Fruit fly (Drosophila melanogaster) ovary, adult (tissue): Measurements from ENCODE around the gene trp.
A peak's percentile ranks its signal among the peaks of the same experiment; 100 is the strongest.

Experiments used
- CG17801 ChIP-seq: fragments of 200-800 bp; optimal IDR thresholded peaks from 2 replicates; lab custom pipeline; 2019; ENCODE audit warnings: missing biosample characterization, mild to moderate bottlenecking, missing genetic modification characterization, moderate library complexity; ENCODE audit not compliant: partially characterized antibody

Gene trp

DNA sequence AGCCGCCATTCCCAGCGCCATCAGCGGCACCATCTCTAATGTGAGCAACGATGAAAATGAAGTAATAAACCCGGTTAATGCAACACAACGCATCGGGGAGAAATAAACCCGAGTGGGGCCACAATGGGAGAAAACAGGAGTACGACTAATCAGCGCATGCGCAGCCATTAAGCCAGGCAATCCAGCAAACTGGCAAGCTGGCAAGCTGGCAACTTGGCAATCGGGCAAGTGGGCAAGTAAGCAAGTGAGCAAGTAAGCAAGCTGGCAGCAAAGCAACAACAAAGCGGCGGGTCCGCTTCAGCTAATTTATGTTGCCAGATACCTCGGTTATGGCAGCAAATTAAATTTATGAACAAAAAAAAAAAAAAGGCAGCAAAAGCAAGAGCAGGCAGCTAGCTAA lies 20.5 kb downstream of the trp start:
- no peak for TF ChIP-seq CG17801 (GFP tag; lab: Kevin White, UChicago)

- TF ChIP-seq CG17801 (GFP tag; lab: Kevin White, UChicago): no peak
These were observed 21.5 kb downstream of the trp start for dm6 chr3R:29898588-29898987.

DNA sequence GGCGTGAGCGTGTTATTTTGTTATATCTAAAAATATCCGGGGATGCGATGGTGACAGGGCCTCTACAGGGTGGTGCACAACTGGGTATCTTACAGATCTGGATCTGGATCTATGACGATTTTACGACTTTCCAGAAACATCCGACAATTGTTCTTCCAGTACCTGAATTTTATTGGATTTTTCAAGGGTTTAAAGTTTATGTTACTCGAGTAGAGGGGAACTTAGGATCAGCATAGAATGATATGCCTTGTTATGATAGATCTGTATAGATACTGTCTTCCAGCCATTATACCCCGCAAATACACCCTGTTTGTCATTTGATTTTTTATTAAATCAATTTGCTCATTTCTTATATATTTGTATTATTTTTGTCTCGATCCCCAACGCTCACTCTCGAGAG lies 25.7 kb downstream of the trp start:
- no peak for TF ChIP-seq CG17801 (GFP tag; lab: Kevin White, UChicago)

DNA sequence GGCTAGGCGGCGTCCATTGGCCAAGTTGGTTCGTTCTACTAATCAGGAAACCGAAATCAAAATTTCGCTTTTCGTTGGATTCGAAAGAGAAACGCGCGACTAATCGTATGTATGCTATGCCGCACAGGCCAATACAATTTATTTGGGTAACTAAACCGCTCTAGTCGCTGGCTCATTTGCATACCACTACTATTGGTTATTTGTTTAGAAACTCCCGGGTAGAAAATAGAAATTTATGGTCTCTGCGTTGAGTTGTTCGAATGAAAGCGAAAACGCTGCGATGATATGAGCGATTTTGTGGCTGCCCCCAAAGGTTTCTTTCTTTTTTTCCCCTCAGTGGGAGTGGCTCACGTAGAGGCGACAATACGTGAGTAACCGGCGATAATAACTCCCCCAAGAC lies 27.1 kb downstream of the trp start:
- no peak for TF ChIP-seq CG17801 (GFP tag; lab: Kevin White, UChicago)

dm6 chr3R:29891183-29891582 lies 28.9 kb downstream of the trp start:
- no peak for TF ChIP-seq CG17801 (GFP tag; lab: Kevin White, UChicago)

dm6 chr3R:29880306-29880705 lies 39.8 kb downstream of the trp start:
- TF ChIP-seq CG17801 (GFP tag; lab: Kevin White, UChicago): no peak

DNA sequence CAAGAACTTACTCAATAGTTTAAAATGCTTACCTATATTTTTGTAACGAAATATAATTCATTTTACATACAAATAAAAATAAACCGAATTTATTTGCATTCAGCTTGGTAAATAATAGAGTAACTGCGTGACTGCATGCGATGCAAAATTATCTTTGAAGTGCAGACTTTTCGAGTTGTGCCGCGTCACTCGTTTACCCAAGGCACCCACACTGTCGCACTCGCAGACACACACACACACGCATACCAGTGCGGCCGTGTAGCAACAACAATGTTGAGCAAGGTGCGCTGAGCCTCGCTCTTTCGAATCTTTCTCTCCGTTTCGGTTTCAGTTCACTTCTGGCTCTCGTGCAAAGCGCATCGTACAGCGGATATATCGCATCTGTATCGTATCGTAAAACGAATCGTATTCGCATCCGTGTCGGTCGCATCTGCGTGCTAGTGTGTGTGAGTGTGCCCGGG lies 43.3 kb downstream of the trp start, which contains the start of gene CG31038:
Gene CG31038, plus strand, starts transcription at position 327 of the 461 bp plus-strand sequence.
- TF ChIP-seq CG17801 (GFP tag; lab: Kevin White, UChicago): peak; percentile 27

- TF ChIP-seq CG17801 (GFP tag; lab: Kevin White, UChicago): no peak
These were observed 43.9 kb downstream of the trp start for dm6 chr3R:29876232-29876631.

DNA sequence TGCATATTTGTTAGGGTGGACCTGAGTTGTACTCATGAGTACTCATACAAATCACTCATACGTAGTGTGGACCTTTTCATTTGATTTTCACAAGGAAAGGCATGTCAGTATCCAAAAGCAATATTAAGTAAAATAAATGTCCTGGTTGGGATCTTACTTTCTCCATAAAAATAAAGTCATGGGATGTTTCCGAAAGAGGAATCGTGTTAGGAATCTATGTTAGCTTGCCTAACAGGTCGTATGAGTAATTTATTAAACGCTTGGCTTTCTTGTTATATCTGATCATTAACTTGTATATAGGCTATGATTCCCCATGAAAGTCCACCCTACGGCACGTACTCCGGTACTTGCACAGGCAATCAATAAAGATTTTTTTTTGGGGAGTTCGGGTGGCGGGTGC lies 44.3 kb downstream of the trp start:
- TF ChIP-seq CG17801 (GFP tag; lab: Kevin White, UChicago): peak; percentile 50

DNA sequence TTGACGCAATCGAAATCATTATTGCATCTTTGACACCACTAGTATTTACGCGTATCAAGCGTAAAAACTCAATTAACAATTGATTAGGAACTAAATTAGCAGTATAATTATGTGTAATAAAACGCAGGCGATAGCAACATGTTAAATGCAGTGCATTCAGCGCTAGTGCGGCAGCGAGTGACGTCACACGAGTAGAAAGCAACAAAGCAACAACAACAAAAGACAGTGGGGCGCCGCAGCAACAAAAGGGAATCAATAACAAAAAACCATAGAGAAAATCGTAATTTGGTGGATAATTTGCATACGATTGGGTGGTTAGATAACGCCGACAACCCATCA lies 50.8 kb downstream of the trp start, which contains the start of gene CG34133:
Gene CG34133, plus strand, starts transcription at position 16 of the 339 bp plus-strand sequence.
- TF ChIP-seq CG17801 (GFP tag; lab: Kevin White, UChicago): no peak

DNA sequence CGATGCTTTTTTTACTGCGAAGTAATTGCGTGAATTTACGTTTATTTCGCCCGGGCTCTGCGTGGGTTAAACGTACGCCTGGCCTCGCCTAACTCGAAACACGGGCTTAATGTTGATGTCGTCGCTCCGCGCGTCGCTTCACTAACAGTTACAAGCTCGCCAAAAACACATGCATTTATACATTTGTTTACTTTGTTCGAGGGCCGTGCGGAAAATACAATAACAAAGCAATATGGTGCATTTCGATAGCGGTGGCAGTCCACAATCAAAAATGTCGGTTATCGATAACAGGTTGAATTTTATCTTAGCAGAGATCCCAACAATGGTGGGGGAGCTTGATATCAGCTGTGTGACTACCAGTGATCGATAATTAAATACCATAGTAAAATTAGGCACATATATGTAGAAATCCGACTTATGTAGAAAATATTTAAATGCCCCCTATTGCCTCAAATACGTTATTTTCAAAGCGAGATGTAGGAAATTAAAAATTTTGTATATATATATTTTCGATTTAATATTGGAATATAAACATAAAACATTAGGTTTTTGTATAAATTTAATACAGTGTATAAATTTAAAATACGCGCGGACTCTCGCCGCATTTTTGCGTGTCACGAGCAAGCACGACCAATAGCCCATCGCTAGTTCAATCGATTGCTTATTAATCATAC lies 51.3 kb downstream of the trp start, which contains the start of gene Zip99C:
Gene Zip99C, minus strand, starts transcription at position 220 of the 674 bp plus-strand sequence.
- TF ChIP-seq CG17801 (GFP tag; lab: Kevin White, UChicago): peak; percentile 16

DNA sequence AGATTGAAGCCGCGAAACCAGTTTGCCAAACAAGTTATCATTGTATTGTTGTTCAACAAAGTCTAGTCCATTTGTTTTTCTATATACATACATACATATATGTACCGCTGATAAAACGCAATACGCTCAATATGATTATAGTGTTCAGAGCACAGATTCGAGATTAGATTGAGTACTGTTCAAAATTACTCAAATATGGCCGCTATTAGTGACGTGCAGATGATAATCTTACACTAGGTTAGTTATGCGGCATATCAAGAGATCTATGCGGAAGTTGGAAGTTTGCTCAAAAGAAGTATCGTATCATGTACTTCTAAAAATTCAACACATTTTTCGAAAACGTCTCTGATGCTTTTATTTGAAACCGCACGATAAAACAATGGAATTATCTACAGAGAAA lies 52.2 kb downstream of the trp start:
- no peak for TF ChIP-seq CG17801 (GFP tag; lab: Kevin White, UChicago)

DNA sequence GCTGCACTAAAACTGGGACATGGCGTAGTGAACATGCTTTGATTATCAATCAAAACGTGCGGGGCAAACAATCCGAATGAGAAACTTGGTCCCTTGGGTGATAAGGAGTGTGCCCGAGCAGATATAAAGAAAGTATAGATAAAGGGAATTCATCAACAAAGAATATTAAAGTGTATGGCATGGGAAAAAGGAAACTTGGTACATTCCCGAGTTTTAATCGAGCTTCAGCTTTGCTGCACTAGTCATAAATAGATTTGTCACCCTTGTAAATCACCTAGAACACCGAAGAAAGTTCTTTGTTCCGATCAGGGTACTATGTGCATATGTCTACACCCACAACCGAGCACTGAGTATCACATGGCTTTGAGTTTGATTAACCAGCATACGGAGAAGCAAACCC lies 52.6 kb downstream of the trp start:
- TF ChIP-seq CG17801 (GFP tag; lab: Kevin White, UChicago): no peak

DNA sequence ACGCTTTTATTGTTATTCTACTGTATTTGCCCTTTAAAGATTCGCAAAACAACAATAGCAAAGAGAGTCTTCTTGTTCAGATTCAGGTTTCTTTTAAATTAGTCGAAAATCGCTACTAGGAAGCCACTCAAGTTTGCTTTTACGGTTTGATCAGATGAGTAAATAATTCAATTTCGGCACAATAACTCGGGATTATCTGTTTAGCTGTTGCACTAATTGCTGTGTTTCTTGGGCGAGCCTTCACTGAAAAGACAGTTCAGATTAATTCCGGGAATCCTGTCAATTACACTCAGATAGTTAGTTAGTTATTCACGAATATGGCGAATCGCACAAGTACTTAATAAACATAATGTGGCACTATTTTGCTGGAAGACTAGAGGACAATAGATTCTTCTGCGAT lies 53.4 kb downstream of the trp start:
- no peak for TF ChIP-seq CG17801 (GFP tag; lab: Kevin White, UChicago)
